Fruit fly (Drosophila melanogaster): Measurements from ENCODE around the gene moody.

dm6 chrX:2012837-2013236 is 37.1 kb downstream of the moody start:
- TF ChIP-seq CG11617 (GFP tag; optimal IDR thresholded peaks at IDR 0.05) (peak; percentile 83), CG7101 (tag; optimal IDR thresholded peaks at IDR 0.05) (peak; percentile 83), cic (GFP tag; optimal IDR thresholded peaks at IDR 0.05) (peak; percentile 50), toe (GFP tag; optimal IDR thresholded peaks at IDR 0.05) (peak; percentile 25), bab1 (GFP tag; optimal IDR thresholded peaks at IDR 0.05) (peak; percentile 33), CG7045 (GFP tag; optimal IDR thresholded peaks at IDR 0.05) (peak; percentile 41), Clk (GFP tag; optimal IDR thresholded peaks at IDR 0.05) (peak; percentile 37), kay (GFP tag; ENCODE audit: borderline replicate concordance) (no peak), CG5204 (GFP tag; optimal IDR thresholded peaks at IDR 0.05) (no peak)
